Fruit fly (Drosophila melanogaster) whole organism, embryonic: ENCODE data around the gene ksr.

Source experiments
- Bdp1 ChIP-seq: fragments of 200-800 bp; sonication (Bioruptor generic); optimal IDR thresholded peaks from 3 replicates; lab custom pipeline; 2016; ENCODE audit warnings: missing biosample characterization, missing genetic modification characterization
- Bgb ChIP-seq: fragments of 200-800 bp; sonication (Bioruptor generic); IDR thresholded peaks from 2 replicates; pipeline ENCODE4 v1.3.6; 2022; ENCODE audit warnings: missing biosample characterization, missing genetic modification characterization; ENCODE audit not compliant: partially characterized antibody
- CG10267 ChIP-seq: fragments of 200-800 bp; sonication (Bioruptor generic); optimal IDR thresholded peaks from 2 replicates; lab custom pipeline; 2018; ENCODE audit warnings: missing biosample characterization, mild to moderate bottlenecking, missing genetic modification characterization, moderate library complexity
- CG10431 ChIP-seq: fragments of 200-800 bp; sonication (Bioruptor generic); optimal IDR thresholded peaks from 3 replicates; lab custom pipeline; 2018; ENCODE audit warnings: missing biosample characterization, mild to moderate bottlenecking, missing genetic modification characterization
- CG10979 ChIP-seq: fragments of 200-800 bp; sonication (Bioruptor generic); optimal IDR thresholded peaks from 2 replicates; lab custom pipeline; 2018; ENCODE audit warnings: missing biosample characterization, mild to moderate bottlenecking, missing genetic modification characterization, moderate library complexity
- CG14710 ChIP-seq: fragments of 200-800 bp; sonication (Bioruptor generic); optimal IDR thresholded peaks from 3 replicates; lab custom pipeline; 2019; ENCODE audit warnings: missing biosample characterization, mild to moderate bottlenecking, missing genetic modification characterization, moderate library complexity
- CG15073 ChIP-seq: fragments of 200-800 bp; sonication (Bioruptor generic); optimal IDR thresholded peaks from 2 replicates; lab custom pipeline; 2016; ENCODE audit warnings: missing biosample characterization, missing genetic modification characterization
- CG15514 ChIP-seq: fragments of 200-800 bp; sonication (Bioruptor generic); optimal IDR thresholded peaks from 3 replicates; lab custom pipeline; 2017; ENCODE audit warnings: missing biosample characterization, missing genetic modification characterization, mild to moderate bottlenecking, moderate library complexity, missing genetic modification reagents
- CG1603 ChIP-seq: fragments of 200-800 bp; sonication (Bioruptor generic); optimal IDR thresholded peaks from 2 replicates; lab custom pipeline; 2019; ENCODE audit warnings: missing biosample characterization, mild to moderate bottlenecking, missing genetic modification characterization, moderate library complexity
- CG1647 ChIP-seq: fragments of 200-800 bp; sonication (Bioruptor generic); optimal IDR thresholded peaks from 3 replicates; lab custom pipeline; 2016; ENCODE audit warnings: missing biosample characterization, missing genetic modification characterization
- CG16815 ChIP-seq: fragments of 200-800 bp; sonication (Bioruptor generic); optimal IDR thresholded peaks from 3 replicates; lab custom pipeline; 2017; ENCODE audit warnings: missing biosample characterization, mild to moderate bottlenecking, missing genetic modification characterization
- CG17186 ChIP-seq: fragments of 200-800 bp; sonication (Bioruptor generic); optimal IDR thresholded peaks from 3 replicates; lab custom pipeline; 2017; ENCODE audit warnings: missing biosample characterization, missing genetic modification reagents, missing genetic modification characterization
- CG17829 ChIP-seq: fragments of 200-800 bp; optimal IDR thresholded peaks from 2 replicates; lab custom pipeline; 2019; ENCODE audit warnings: missing biosample characterization, mild to moderate bottlenecking, missing genetic modification characterization, moderate library complexity
- CG18011 ChIP-seq: fragments of 200-800 bp; sonication (Bioruptor generic); optimal IDR thresholded peaks from 2 replicates; lab custom pipeline; 2017; ENCODE audit warnings: missing biosample characterization, missing genetic modification characterization, mild to moderate bottlenecking, moderate library complexity, missing genotype
- CG18262 ChIP-seq: fragments of 200-800 bp; optimal IDR thresholded peaks from 3 replicates; lab custom pipeline; 2019; ENCODE audit warnings: missing biosample characterization, mild to moderate bottlenecking, missing genetic modification characterization, moderate library complexity
- CG2120 ChIP-seq: fragments of 200-800 bp; sonication (Bioruptor generic); optimal IDR thresholded peaks from 3 replicates; lab custom pipeline; 2016; ENCODE audit warnings: missing biosample characterization, missing genetic modification characterization
- CG3407 ChIP-seq: fragments of 200-800 bp; sonication (Bioruptor generic); optimal IDR thresholded peaks from 2 replicates; lab custom pipeline; 2018; ENCODE audit warnings: missing biosample characterization, mild to moderate bottlenecking, missing genetic modification characterization
- CG4360 ChIP-seq: fragments of 200-800 bp; sonication (Bioruptor generic); IDR thresholded peaks from 2 replicates; pipeline ENCODE4 v1.3.6; 2022; ENCODE audit warnings: missing biosample characterization, missing genetic modification characterization
- CG6854 ChIP-seq: fragments of 200-800 bp; sonication (Bioruptor generic); optimal IDR thresholded peaks from 3 replicates; lab custom pipeline; 2017; ENCODE audit warnings: missing biosample characterization, mild to moderate bottlenecking, missing genetic modification characterization
- CG7987 ChIP-seq: fragments of 200-800 bp; sonication (Bioruptor generic); optimal IDR thresholded peaks from 2 replicates; lab custom pipeline; 2018; ENCODE audit warnings: missing biosample characterization, mild to moderate bottlenecking, missing genetic modification characterization, moderate library complexity
- CG9215 ChIP-seq: fragments of 200-800 bp; sonication (Bioruptor generic); IDR thresholded peaks from 2 replicates; pipeline ENCODE4 v1.3.6; 2022; ENCODE audit warnings: missing biosample characterization, missing genetic modification characterization
- CG9876 ChIP-seq: fragments of 200-800 bp; sonication (Bioruptor generic); optimal IDR thresholded peaks from 2 replicates; lab custom pipeline; 2016; ENCODE audit warnings: missing biosample characterization, missing genetic modification characterization
- D ChIP-seq, 2 experiments: fragments of 200-800 bp in 1 of 2; fragments of >200 bp in 1 of 2; sonication (Bioruptor generic) in 1 of 2; optimal IDR thresholded peaks; 2 replicates in 1 of 2; 3 replicates in 1 of 2; lab custom pipeline; 2017; ENCODE audit warnings: mild to moderate bottlenecking in 1 of 2, missing biosample characterization in 1 of 2, missing genetic modification characterization in 1 of 2, missing genetic modification reagents in 1 of 2
- E2f1 ChIP-seq: fragments of 200-800 bp; sonication (Bioruptor generic); IDR thresholded peaks from 2 replicates; pipeline ENCODE4 v1.3.6; 2022; ENCODE audit warnings: missing biosample characterization, missing genetic modification characterization
- Hmr ChIP-seq: fragments of 200-800 bp; sonication (Bioruptor generic); optimal IDR thresholded peaks from 3 replicates; lab custom pipeline; 2017; ENCODE audit warnings: mild to moderate bottlenecking, missing biosample characterization, missing genetic modification reagents, missing genetic modification characterization
- NC2α ChIP-seq: fragments of 200-800 bp; sonication (Bioruptor generic); optimal IDR thresholded peaks from 2 replicates; lab custom pipeline; 2016; ENCODE audit warnings: missing biosample characterization, missing genetic modification characterization
- Neu2 ChIP-seq: fragments of 200-800 bp; sonication (Bioruptor generic); optimal IDR thresholded peaks from 3 replicates; lab custom pipeline; 2016; ENCODE audit warnings: missing biosample characterization, missing genetic modification characterization, borderline replicate concordance
- Pdp1 ChIP-seq, 2 experiments: fragments of 200-800 bp; sonication (Bioruptor generic); optimal IDR thresholded peaks; 3 replicates each; lab custom pipeline; 2016; ENCODE audit warnings: missing biosample characterization in 2 of 2, missing genetic modification characterization in 2 of 2, mild to moderate bottlenecking in 1 of 2, moderate library complexity in 1 of 2
- Ptx1 ChIP-seq: fragments of 200-800 bp; sonication (Bioruptor generic); IDR thresholded peaks from 2 replicates; pipeline ENCODE4 v1.3.6; 2022; ENCODE audit warnings: missing biosample characterization, missing genetic modification characterization
- Rx ChIP-seq: fragments of 200-800 bp; sonication (Bioruptor generic); IDR thresholded peaks from 2 replicates; pipeline ENCODE4 v1.3.6; 2022; ENCODE audit warnings: missing biosample characterization, missing genetic modification characterization
- Sox100B ChIP-seq: fragments of 200-800 bp; sonication (Bioruptor generic); optimal IDR thresholded peaks from 3 replicates; lab custom pipeline; 2018; ENCODE audit warnings: missing biosample characterization, mild to moderate bottlenecking, missing genetic modification characterization
- Sry-β ChIP-seq: fragments of 200-800 bp; sonication (Bioruptor generic); optimal IDR thresholded peaks from 2 replicates; lab custom pipeline; 2018; ENCODE audit warnings: missing biosample characterization, mild to moderate bottlenecking, missing genetic modification characterization, moderate library complexity
- bbx ChIP-seq: fragments of 200-800 bp; sonication (Bioruptor generic); IDR thresholded peaks from 2 replicates; pipeline ENCODE4 v1.3.6; 2022; ENCODE audit warnings: missing biosample characterization, missing genetic modification characterization; ENCODE audit not compliant: partially characterized antibody
- ci ChIP-seq: fragments of 200-800 bp; sonication (Bioruptor generic); IDR thresholded peaks from 3 replicates; pipeline ENCODE4 v1.3.6; 2022; ENCODE audit warnings: missing biosample characterization, missing genetic modification characterization
- emc ChIP-seq: fragments of 200-800 bp; sonication (Bioruptor generic); optimal IDR thresholded peaks from 2 replicates; lab custom pipeline; 2016; ENCODE audit warnings: missing biosample characterization, missing genetic modification characterization
- esg ChIP-seq: fragments of 200-800 bp; sonication (Bioruptor generic); conservative IDR thresholded peaks from 2 replicates; pipeline ENCODE4 v1.3.6; 2022; ENCODE audit warnings: missing biosample characterization, missing genetic modification characterization
- gcm ChIP-seq: fragments of 200-800 bp; sonication (Bioruptor generic); optimal IDR thresholded peaks from 2 replicates; lab custom pipeline; 2019; ENCODE audit warnings: missing biosample characterization, mild to moderate bottlenecking, missing genetic modification characterization, moderate library complexity
- gt ChIP-seq: fragments of 200-800 bp; sonication (Bioruptor generic); IDR thresholded peaks from 2 replicates; pipeline ENCODE4 v1.3.6; 2022; ENCODE audit warnings: missing biosample characterization, missing genetic modification characterization
- inv ChIP-seq: fragments of 200-800 bp; sonication (Bioruptor generic); IDR thresholded peaks from 2 replicates; pipeline ENCODE4 v1.3.6; 2022; ENCODE audit warnings: missing biosample characterization, missing genetic modification characterization; ENCODE audit not compliant: partially characterized antibody
- lbe ChIP-seq: fragments of 200-800 bp; sonication (Bioruptor generic); optimal IDR thresholded peaks from 2 replicates; lab custom pipeline; 2016; ENCODE audit warnings: missing biosample characterization, mild to moderate bottlenecking, missing genetic modification characterization
- lmd ChIP-seq: fragments of 200-800 bp; sonication (Bioruptor generic); IDR thresholded peaks from 2 replicates; pipeline ENCODE4 v1.3.6; 2022; ENCODE audit warnings: missing biosample characterization, missing genetic modification characterization
- mam ChIP-seq: fragments of 200-800 bp; sonication (Bioruptor generic); optimal IDR thresholded peaks from 3 replicates; lab custom pipeline; 2016; ENCODE audit warnings: missing biosample characterization, missing genetic modification characterization
- nau ChIP-seq: fragments of 200-800 bp; sonication (Bioruptor generic); optimal IDR thresholded peaks from 3 replicates; lab custom pipeline; 2017; ENCODE audit warnings: missing biosample characterization, mild to moderate bottlenecking, missing genetic modification characterization, missing genetic modification reagents
- nerfin-2 ChIP-seq: fragments of 200-800 bp; sonication (Bioruptor generic); IDR thresholded peaks from 2 replicates; pipeline ENCODE4 v1.3.6; 2022; ENCODE audit warnings: missing biosample characterization, missing genetic modification characterization; ENCODE audit not compliant: partially characterized antibody
- prd ChIP-seq, 3 experiments: fragments of >200 bp in 2 of 3; fragments of 200-800 bp in 1 of 3; sonication (Bioruptor generic) in 1 of 3; optimal IDR thresholded peaks in 2 of 3; IDR thresholded peaks in 1 of 3; 2 replicates in 2 of 3; 3 replicates in 1 of 3; pipeline versions ENCODE4 v1.3.6 to Lab custom; 2017 to 2022; ENCODE audit warnings: missing biosample characterization in 1 of 3, missing genetic modification characterization in 1 of 3
- slou ChIP-seq: fragments of 200-800 bp; sonication (Bioruptor generic); optimal IDR thresholded peaks from 3 replicates; lab custom pipeline; 2016; ENCODE audit warnings: missing biosample characterization, missing genetic modification characterization
- sob ChIP-seq: fragments of 200-800 bp; sonication (Bioruptor generic); IDR thresholded peaks from 2 replicates; pipeline ENCODE4 v1.3.6; 2022; ENCODE audit warnings: missing biosample characterization, missing genetic modification characterization
- trem ChIP-seq: fragments of 200-800 bp; optimal IDR thresholded peaks from 3 replicates; lab custom pipeline; 2019; ENCODE audit warnings: missing biosample characterization, mild to moderate bottlenecking, missing genetic modification characterization, moderate library complexity
- unc-4 ChIP-seq: fragments of 200-800 bp; sonication (Bioruptor generic); IDR thresholded peaks from 2 replicates; pipeline ENCODE4 v1.3.6; 2022; ENCODE audit warnings: missing biosample characterization, missing genetic modification characterization; ENCODE audit not compliant: partially characterized antibody

Gene ksr

dm6 chr3R:5474551-5474950 lies 9.2 kb downstream of the ksr start, which contains the start of the genes CG45100, HDAC3 and Hcs (continued):
- no peak for TF ChIP-seq nau (GFP tag; lab: Kevin White, UChicago)
- TF ChIP-seq CG6854 (GFP tag; lab: Kevin White, UChicago) = no peak
- no peak for TF ChIP-seq CG3407 (GFP tag; lab: Kevin White, UChicago)
- TF ChIP-seq CG17186 (GFP tag; lab: Kevin White, UChicago) = peak; percentile 75
- peak; percentile 45 for TF ChIP-seq CG15514 (GFP tag; lab: Kevin White, UChicago)
- TF ChIP-seq gt (GFP tag; lab: Robert Waterston, UW) = no peak
- TF ChIP-seq Sox100B = no peak
- TF ChIP-seq Bgb (GFP tag; lab: Robert Waterston, UW) = peak; percentile 87
- no peak for TF ChIP-seq lbe (GFP tag; lab: Kevin White, UChicago)
- no peak for TF ChIP-seq CG18011 (GFP tag; lab: Kevin White, UChicago)
- peak; percentile 77 for TF ChIP-seq nerfin-2
- TF ChIP-seq CG9876 (GFP tag; lab: Kevin White, UChicago) = peak; percentile 52
- peak; percentile 4 for TF ChIP-seq Bdp1 (GFP tag; lab: Kevin White, UChicago)
- TF ChIP-seq sob (GFP tag; lab: Robert Waterston, UW) = peak; percentile 54; the same call in 1 of the 2 replicates
- TF ChIP-seq Sry-β (GFP tag; lab: Kevin White, UChicago) = peak; percentile 100
- no peak for TF ChIP-seq CG10431 (GFP tag; lab: Kevin White, UChicago)
- TF ChIP-seq CG4360 (GFP tag; lab: Robert Waterston, UW) = no peak
- TF ChIP-seq inv = peak; percentile 91
- no peak for TF ChIP-seq esg (GFP tag; lab: Robert Waterston, UW)
- peak; percentile 31 for TF ChIP-seq trem (tag; lab: Kevin White, UChicago)
- TF ChIP-seq NC2α (GFP tag; lab: Kevin White, UChicago) = no peak
- no peak for TF ChIP-seq CG1603 (tag; lab: Kevin White, UChicago)
- no peak for TF ChIP-seq D (optimal IDR thresholded peaks at IDR 0.05; lab: Kevin White, UChicago)
- no peak for TF ChIP-seq D (GFP tag; optimal IDR thresholded peaks at IDR 0.05; lab: Kevin White, UChicago)
- TF ChIP-seq Pdp1 (GFP tag; optimal IDR thresholded peaks at IDR 0.05; lab: Kevin White, UChicago) = peak in 1 of 2 experiments; percentile 48
- peak; percentile 84 for TF ChIP-seq unc-4 (GFP tag; lab: Robert Waterston, UW)
- peak; percentile 35 for TF ChIP-seq CG10979 (tag; lab: Kevin White, UChicago)
- TF ChIP-seq CG7987 (GFP tag; lab: Kevin White, UChicago) = no peak
- peak; percentile 82 for TF ChIP-seq CG2120 (GFP tag; lab: Kevin White, UChicago)
- no peak for TF ChIP-seq prd (optimal IDR thresholded peaks at IDR 0.05; lab: Kevin White, UChicago)
- peak; percentile 53; the same call in 2 of the 3 replicates for TF ChIP-seq prd (GFP tag; IDR thresholded peaks at IDR 0.05; lab: Robert Waterston, UW)
- no peak for TF ChIP-seq lmd (GFP tag; lab: Robert Waterston, UW)
- TF ChIP-seq CG9215 (GFP tag; lab: Robert Waterston, UW) = peak; percentile 52
- peak; percentile 48; the same call in 1 of the 2 replicates for TF ChIP-seq E2f1 (GFP tag; lab: Robert Waterston, UW)
- no peak for TF ChIP-seq Rx (GFP tag; lab: Robert Waterston, UW)
- TF ChIP-seq CG1647 (GFP tag; lab: Kevin White, UChicago) = no peak
- no peak for TF ChIP-seq CG16815
- TF ChIP-seq CG10267 (tag; lab: Kevin White, UChicago) = peak; percentile 72
- TF ChIP-seq CG18262 (tag; lab: Kevin White, UChicago) = no peak
- no peak for TF ChIP-seq Neu2 (GFP tag; lab: Kevin White, UChicago)
- TF ChIP-seq mam (GFP tag; lab: Kevin White, UChicago) = peak; percentile 69
- TF ChIP-seq slou (GFP tag; lab: Kevin White, UChicago) = no peak
- no peak for TF ChIP-seq CG15073 (GFP tag; lab: Kevin White, UChicago)
- TF ChIP-seq ci = no peak
- TF ChIP-seq Hmr (GFP tag; lab: Kevin White, UChicago) = no peak
- peak; percentile 48; the same call in 1 of the 2 replicates for TF ChIP-seq Ptx1 (GFP tag; lab: Robert Waterston, UW)
- peak; percentile 64 for TF ChIP-seq CG14710 (tag; lab: Kevin White, UChicago)
- TF ChIP-seq bbx (GFP tag; lab: Robert Waterston, UW) = peak; percentile 75
- TF ChIP-seq emc (GFP tag; lab: Kevin White, UChicago) = peak; percentile 28
- no peak for TF ChIP-seq gcm
- TF ChIP-seq CG17829 (tag; lab: Kevin White, UChicago) = peak; percentile 12
